Worm (Caenorhabditis elegans) whole organism, midembryonic: ENCODE data around the gene rad-23.

Experiments
- T22C8.4 ChIP-seq: fragments of 200-800 bp; sonication (Bioruptor generic); IDR thresholded peaks from 2 replicates; pipeline ENCODE4 v1.3.6; 2022; ENCODE audit warnings: missing genetic modification characterization, missing compliant biosample characterization
- cog-1 ChIP-seq: sonication (generic microtip); optimal IDR thresholded peaks from 2 replicates; lab custom pipeline; 2016; ENCODE audit warnings: missing genetic modification characterization, missing compliant biosample characterization
- klf-2 ChIP-seq: fragments of 200-800 bp; sonication (Bioruptor generic); conservative IDR thresholded peaks from 2 replicates; pipeline ENCODE4 v1.3.6; 2022; ENCODE audit warnings: missing genetic modification reagents, missing genetic modification characterization, missing compliant biosample characterization
- med-1 ChIP-seq: sonication (generic microtip); optimal IDR thresholded peaks from 2 replicates; lab custom pipeline; 2017; ENCODE audit warnings: missing genetic modification characterization, mild to moderate bottlenecking, missing compliant biosample characterization, antibody characterized with exemption, missing genetic modification reagents; ENCODE audit not compliant: insufficient read depth
- ref-1 ChIP-seq: fragments of 200-800 bp; sonication (Bioruptor generic); conservative IDR thresholded peaks from 2 replicates; pipeline ENCODE4 v1.3.6; 2022; ENCODE audit warnings: missing genetic modification reagents, missing genetic modification characterization, missing compliant biosample characterization
- tab-1 ChIP-seq: fragments of 200-800 bp; sonication (Bioruptor generic); IDR thresholded peaks from 2 replicates; pipeline ENCODE4 v1.3.6; 2022; ENCODE audit warnings: missing genetic modification characterization, missing compliant biosample characterization
- ztf-29 ChIP-seq: fragments of 200-800 bp; sonication (Bioruptor generic); IDR thresholded peaks from 2 replicates; pipeline ENCODE4 v1.3.6; 2022; ENCODE audit warnings: missing genetic modification reagents, missing genetic modification characterization, missing compliant biosample characterization

- TF ChIP-seq T22C8.4 (GFP tag; lab: Robert Waterston, UW), result no peak
- TF ChIP-seq klf-2 (GFP tag; lab: Robert Waterston, UW), result no peak
- no peak for TF ChIP-seq ref-1
- no peak for TF ChIP-seq ztf-29 (GFP tag; lab: Robert Waterston, UW)
- TF ChIP-seq tab-1 (GFP tag; lab: Robert Waterston, UW), result no peak
- no peak for TF ChIP-seq cog-1 (tag; lab: Kevin White, UChicago)
- no peak for TF ChIP-seq med-1
Measured at ce11 chrII:11633509-11633908, 19.0 kb downstream of the rad-23 start, which contains the start of gene din-1.
